Fruit fly (Drosophila melanogaster) whole organism, embryonic: ENCODE results near the gene CG11893.
A peak's percentile ranks its signal among the peaks of the same experiment; 100 is the strongest.

Source experiments
- B-H1 ChIP-seq: fragments of 200-800 bp; sonication (Bioruptor generic); IDR thresholded peaks from 3 replicates; pipeline ENCODE4 v1.3.6; 2022; ENCODE audit warnings: missing biosample characterization, missing genetic modification characterization
- Blimp-1 ChIP-seq: fragments of 200-800 bp; sonication (Bioruptor generic); optimal IDR thresholded peaks from 3 replicates; lab custom pipeline; 2018; ENCODE audit warnings: missing biosample characterization, missing genetic modification characterization, mild to moderate bottlenecking, moderate library complexity, missing genetic modification reagents
- Bteb2 ChIP-seq: fragments of 200-800 bp; sonication (Bioruptor generic); optimal IDR thresholded peaks from 2 replicates; lab custom pipeline; 2016; ENCODE audit warnings: missing biosample characterization, missing genetic modification characterization
- CG12104 ChIP-seq: fragments of 200-800 bp; sonication (Bioruptor generic); optimal IDR thresholded peaks from 3 replicates; lab custom pipeline; 2016; ENCODE audit warnings: missing biosample characterization, missing genetic modification characterization
- CG13287 ChIP-seq: fragments of 200-800 bp; sonication (Bioruptor generic); IDR thresholded peaks from 2 replicates; pipeline ENCODE4 v1.3.6; 2022; ENCODE audit warnings: missing biosample characterization, missing genetic modification characterization; ENCODE audit not compliant: partially characterized antibody
- CG14441 ChIP-seq: fragments of 200-800 bp; sonication (Bioruptor generic); IDR thresholded peaks from 2 replicates; pipeline ENCODE4 v1.3.6; 2022; ENCODE audit warnings: missing biosample characterization, missing genetic modification characterization
- CG14965 ChIP-seq: fragments of 200-800 bp; sonication (Bioruptor generic); optimal IDR thresholded peaks from 2 replicates; lab custom pipeline; 2016; ENCODE audit warnings: missing biosample characterization, missing genetic modification characterization, borderline replicate concordance
- CG17328 ChIP-seq: fragments of 200-800 bp; sonication (Bioruptor generic); IDR thresholded peaks from 2 replicates; pipeline ENCODE4 v1.3.6; 2022; ENCODE audit warnings: missing biosample characterization, missing genetic modification characterization
- CG2712 ChIP-seq: fragments of 200-800 bp; optimal IDR thresholded peaks from 3 replicates; lab custom pipeline; 2019; ENCODE audit warnings: missing biosample characterization, mild to moderate bottlenecking, missing genetic modification characterization, moderate library complexity
- CG4404 ChIP-seq: fragments of 200-800 bp; sonication (Bioruptor generic); IDR thresholded peaks from 2 replicates; pipeline ENCODE4 v1.3.6; 2022; ENCODE audit warnings: missing biosample characterization, missing genetic modification characterization
- CG6654 ChIP-seq: fragments of 200-800 bp; sonication (Bioruptor generic); optimal IDR thresholded peaks from 2 replicates; lab custom pipeline; 2017; ENCODE audit warnings: missing biosample characterization, mild to moderate bottlenecking, missing genetic modification characterization
- CG7786 ChIP-seq: fragments of 200-800 bp; sonication (Bioruptor generic); optimal IDR thresholded peaks from 2 replicates; lab custom pipeline; 2016; ENCODE audit warnings: missing biosample characterization, missing genetic modification characterization
- CG8281 ChIP-seq: fragments of 200-800 bp; sonication (Bioruptor generic); optimal IDR thresholded peaks from 2 replicates; lab custom pipeline; 2018; ENCODE audit warnings: missing biosample characterization, mild to moderate bottlenecking, missing genetic modification characterization, moderate library complexity
- CG9609 ChIP-seq: fragments of 200-800 bp; sonication (Bioruptor generic); optimal IDR thresholded peaks from 3 replicates; lab custom pipeline; 2016; ENCODE audit warnings: missing biosample characterization, missing genetic modification characterization
- CrebB ChIP-seq: fragments of 200-800 bp; sonication (Bioruptor generic); optimal IDR thresholded peaks from 3 replicates; lab custom pipeline; 2018; ENCODE audit warnings: missing biosample characterization, mild to moderate bottlenecking, missing genetic modification characterization
- Fer2 ChIP-seq: fragments of 200-800 bp; sonication (Bioruptor generic); optimal IDR thresholded peaks from 2 replicates; lab custom pipeline; 2018; ENCODE audit warnings: missing biosample characterization, mild to moderate bottlenecking, missing genetic modification characterization, moderate library complexity
- Hr78 ChIP-seq, 2 experiments: fragments of 200-800 bp in 1 of 2; fragments of >200 bp in 1 of 2; sonication (Bioruptor generic) in 1 of 2; optimal IDR thresholded peaks; 2 replicates each; lab custom pipeline; 2017 to 2019; ENCODE audit warnings: missing biosample characterization in 2 of 2, missing genetic modification characterization in 2 of 2, mild to moderate bottlenecking in 1 of 2, moderate library complexity in 1 of 2
- Mes4 ChIP-seq: fragments of 200-800 bp; sonication (Bioruptor generic); optimal IDR thresholded peaks from 2 replicates; lab custom pipeline; 2016; ENCODE audit warnings: missing biosample characterization, missing genetic modification characterization
- Pdp1 ChIP-seq, 2 experiments: fragments of 200-800 bp; sonication (Bioruptor generic); optimal IDR thresholded peaks; 3 replicates each; lab custom pipeline; 2016; ENCODE audit warnings: missing biosample characterization in 2 of 2, missing genetic modification characterization in 2 of 2, mild to moderate bottlenecking in 1 of 2, moderate library complexity in 1 of 2
- Trl ChIP-seq, 3 experiments: fragments of >200 bp in 2 of 3; fragments of 200-800 bp in 1 of 3; sonication (Bioruptor generic) in 1 of 3; optimal IDR thresholded peaks; 2 replicates in 1 of 3; 3 replicates in 2 of 3; lab custom pipeline; 2016 to 2017; ENCODE audit warnings: missing biosample characterization in 1 of 3, missing genetic modification characterization in 1 of 3
- Xbp1 ChIP-seq: fragments of 200-800 bp; sonication (Bioruptor generic); optimal IDR thresholded peaks from 3 replicates; lab custom pipeline; 2016; ENCODE audit warnings: missing biosample characterization, mild to moderate bottlenecking, missing genetic modification characterization
- cad ChIP-seq: fragments of >200 bp; optimal IDR thresholded peaks from 2 replicates; lab custom pipeline; 2017; ENCODE audit warnings: missing biosample characterization, missing genetic modification characterization
- cg ChIP-seq: fragments of 200-800 bp; sonication (Bioruptor generic); optimal IDR thresholded peaks from 3 replicates; lab custom pipeline; 2019; ENCODE audit warnings: missing biosample characterization, mild to moderate bottlenecking, missing genetic modification characterization, moderate library complexity
- chinmo ChIP-seq: fragments of 200-800 bp; sonication (Bioruptor generic); IDR thresholded peaks from 4 replicates; pipeline ENCODE4 v1.3.6; 2022; ENCODE audit warnings: missing biosample characterization, missing genetic modification characterization; ENCODE audit not compliant: partially characterized antibody
- croc ChIP-seq: fragments of 200-800 bp; sonication (Bioruptor generic); conservative IDR thresholded peaks from 3 replicates; pipeline ENCODE4 v1.3.6; 2022; ENCODE audit warnings: missing biosample characterization, missing genetic modification characterization
- crol ChIP-seq: fragments of 200-800 bp; sonication (Bioruptor generic); IDR thresholded peaks from 2 replicates; pipeline ENCODE4 v1.3.6; 2022; ENCODE audit warnings: missing biosample characterization, missing genetic modification characterization
- dm ChIP-seq: fragments of 200-800 bp; sonication (Bioruptor generic); optimal IDR thresholded peaks from 3 replicates; lab custom pipeline; 2016; ENCODE audit warnings: missing biosample characterization, missing genetic modification characterization
- exex ChIP-seq: fragments of 200-800 bp; sonication (Bioruptor generic); optimal IDR thresholded peaks from 4 replicates; lab custom pipeline; 2018; ENCODE audit warnings: missing biosample characterization, mild to moderate bottlenecking, missing genetic modification characterization, moderate library complexity
- grn ChIP-seq: fragments of 200-800 bp; sonication (Bioruptor generic); optimal IDR thresholded peaks from 3 replicates; lab custom pipeline; 2017; ENCODE audit warnings: missing biosample characterization, missing genetic modification characterization
- gt ChIP-seq: fragments of 200-800 bp; sonication (Bioruptor generic); IDR thresholded peaks from 2 replicates; pipeline ENCODE4 v1.3.6; 2022; ENCODE audit warnings: missing biosample characterization, missing genetic modification characterization
- kay ChIP-seq: fragments of 200-800 bp; sonication (Bioruptor generic); optimal IDR thresholded peaks from 2 replicates; lab custom pipeline; 2016; ENCODE audit warnings: missing biosample characterization, missing genetic modification characterization
- mam ChIP-seq: fragments of 200-800 bp; sonication (Bioruptor generic); optimal IDR thresholded peaks from 3 replicates; lab custom pipeline; 2016; ENCODE audit warnings: missing biosample characterization, missing genetic modification characterization
- run ChIP-seq: fragments of 200-800 bp; sonication (Bioruptor generic); optimal IDR thresholded peaks from 3 replicates; lab custom pipeline; 2018; ENCODE audit warnings: missing biosample characterization, mild to moderate bottlenecking, missing genetic modification characterization
- sens ChIP-seq: fragments of 200-800 bp; sonication (Bioruptor generic); peaks from one replicate; lab custom pipeline; 2016; ENCODE audit warnings: missing biosample characterization, missing genetic modification characterization
- sisA ChIP-seq: fragments of 200-800 bp; sonication (Bioruptor generic); IDR thresholded peaks from 2 replicates; pipeline ENCODE4 v1.3.6; 2022; ENCODE audit warnings: missing biosample characterization, missing genetic modification characterization
- sna ChIP-seq: fragments of 200-800 bp; sonication (Bioruptor generic); IDR thresholded peaks from 2 replicates; pipeline ENCODE4 v1.3.6; 2022; ENCODE audit warnings: missing biosample characterization, missing genetic modification characterization; ENCODE audit not compliant: partially characterized antibody
- sug ChIP-seq: fragments of 200-800 bp; optimal IDR thresholded peaks from 2 replicates; lab custom pipeline; 2019; ENCODE audit warnings: missing biosample characterization, mild to moderate bottlenecking, missing genetic modification characterization, moderate library complexity
- tgo ChIP-seq: fragments of 200-800 bp; sonication (Bioruptor generic); IDR thresholded peaks from 3 replicates; pipeline ENCODE4 v1.3.6; 2022; ENCODE audit warnings: missing biosample characterization, missing genetic modification characterization
- unc-4 ChIP-seq: fragments of 200-800 bp; sonication (Bioruptor generic); IDR thresholded peaks from 2 replicates; pipeline ENCODE4 v1.3.6; 2022; ENCODE audit warnings: missing biosample characterization, missing genetic modification characterization; ENCODE audit not compliant: partially characterized antibody
- z ChIP-seq: fragments of 200-800 bp; sonication (Bioruptor generic); IDR thresholded peaks from 3 replicates; pipeline ENCODE4 v1.3.6; 2022; ENCODE audit warnings: missing biosample characterization, missing genetic modification characterization

CG11893 gene

DNA sequence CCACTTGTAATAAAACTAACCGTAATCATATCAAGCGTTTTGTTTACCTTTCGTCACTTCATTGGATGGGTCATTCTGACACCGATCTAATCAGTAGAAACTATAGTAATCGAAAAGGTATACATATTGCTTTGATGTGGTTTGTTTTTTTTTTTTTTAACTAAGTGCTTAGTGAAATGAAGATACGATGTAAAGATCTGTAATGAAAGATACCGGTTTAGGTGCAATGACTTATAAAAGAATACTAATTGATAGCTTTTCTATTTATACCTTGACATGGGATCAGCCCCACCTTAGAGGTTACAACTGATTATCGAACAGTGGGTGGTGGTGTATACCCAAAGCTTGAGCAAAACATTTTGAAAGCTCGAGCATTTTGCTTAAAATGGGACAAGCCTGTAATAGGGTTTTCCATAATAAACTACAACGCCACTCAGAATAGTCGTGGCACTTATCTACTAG, 6.4 kb upstream of the CG11893 start, which contains the start of gene CG31300:
TSS of gene CG31300 (plus strand) at position 412 of the 462 bp plus-strand sequence.
- TF ChIP-seq Pdp1 (GFP tag; optimal IDR thresholded peaks at IDR 0.05; lab: Kevin White, UChicago) (peak in 1 of 2 experiments; percentile 59), croc (no peak), sug (peak; percentile 18), Fer2 (tag; lab: Kevin White, UChicago) (no peak), exex (tag; lab: Kevin White, UChicago) (peak; percentile 37), grn (GFP tag; lab: Kevin White, UChicago) (peak; percentile 68), Hr78 (GFP tag; optimal IDR thresholded peaks at IDR 0.05; lab: Kevin White, UChicago) (peak in 1 of 2 experiments; percentile 57), run (tag; lab: Kevin White, UChicago) (peak; percentile 69)
- TF ChIP-seq, all 482 proteins: peak for 6

DNA sequence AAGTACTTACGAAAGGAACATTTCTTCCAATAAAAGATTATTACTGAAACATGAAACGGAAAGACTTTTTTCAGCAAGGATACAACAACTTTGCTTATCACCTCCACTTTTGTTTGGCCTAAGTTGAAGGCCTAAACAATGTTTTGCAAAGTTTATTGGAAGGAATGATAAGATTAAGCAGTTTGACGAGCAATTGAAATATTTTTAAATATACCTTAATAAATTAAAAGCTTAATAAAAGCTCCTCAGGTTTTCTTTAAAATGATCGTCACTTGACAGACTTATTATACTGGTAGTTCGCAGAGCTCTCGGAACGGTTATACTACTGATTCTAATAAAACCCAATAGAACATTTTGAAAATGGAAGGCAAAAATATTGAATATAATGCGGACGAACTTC, 4.5 kb upstream of the CG11893 start, which contains the start of gene CG31104:
TSS of gene CG31104 (plus strand) at position 301 of the 400 bp plus-strand sequence.
- no peak for TF ChIP-seq CG12104 (GFP tag; lab: Kevin White, UChicago)
- TF ChIP-seq exex (tag; lab: Kevin White, UChicago), result peak; percentile 22
- no peak for TF ChIP-seq kay (GFP tag; lab: Kevin White, UChicago)
- TF ChIP-seq crol (GFP tag; lab: Robert Waterston, UW), result no peak

DNA sequence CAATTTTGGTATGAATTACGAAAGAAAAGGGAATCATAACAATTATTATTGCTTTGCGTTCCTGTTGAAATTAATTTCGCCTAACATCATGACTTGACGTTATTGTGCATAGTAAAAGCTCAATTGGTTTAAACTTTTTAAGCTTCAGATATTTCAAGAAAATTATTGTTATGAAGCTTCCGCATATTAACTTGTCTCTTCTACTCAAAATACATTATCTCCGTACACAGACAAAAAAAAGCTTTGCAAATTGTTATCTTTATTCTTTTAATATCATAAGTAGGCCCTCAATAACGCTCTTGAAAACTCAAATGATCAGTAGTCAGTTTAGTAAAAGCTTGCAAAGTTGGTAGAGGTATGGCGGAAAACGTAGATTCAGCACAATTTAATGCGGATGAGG, 2.6 kb upstream of the CG11893 start, which contains the start of gene CG13658:
TSS of gene CG13658 (plus strand) at position 347 of the 400 bp plus-strand sequence.
- no peak for TF ChIP-seq CG14441
- no peak for TF ChIP-seq Bteb2 (GFP tag; lab: Kevin White, UChicago)
- no peak for TF ChIP-seq unc-4 (GFP tag; lab: Robert Waterston, UW)
- TF ChIP-seq exex (tag; lab: Kevin White, UChicago), result peak; percentile 69
- TF ChIP-seq gt, result no peak
- TF ChIP-seq CG6654 (GFP tag; lab: Kevin White, UChicago), result no peak
- no peak for TF ChIP-seq CG13287 (GFP tag; lab: Robert Waterston, UW)
- TF ChIP-seq Trl (optimal IDR thresholded peaks at IDR 0.05; lab: Kevin White, UChicago), result peak in 1 of 2 experiments; percentile 16
- TF ChIP-seq Trl (GFP tag; optimal IDR thresholded peaks at IDR 0.05; lab: Kevin White, UChicago), result no peak
- no peak for TF ChIP-seq cg (GFP tag; lab: Kevin White, UChicago)
- no peak for TF ChIP-seq Blimp-1 (GFP tag; lab: Kevin White, UChicago)
- no peak for TF ChIP-seq CrebB (tag; lab: Kevin White, UChicago)
- no peak for TF ChIP-seq sna (GFP tag; lab: Robert Waterston, UW)
- TF ChIP-seq z (GFP tag; lab: Robert Waterston, UW), result 0 out of 3 replicates have a peak, but pooled peaks have one; percentile 31
- no peak for TF ChIP-seq CG17328 (GFP tag; lab: Robert Waterston, UW)
- no peak for TF ChIP-seq sisA (GFP tag; lab: Robert Waterston, UW)
- no peak for TF ChIP-seq CG8281 (tag; lab: Kevin White, UChicago)
- TF ChIP-seq Mes4 (GFP tag; lab: Kevin White, UChicago), result no peak
- TF ChIP-seq CG9609, result no peak
- peak; percentile 13 for TF ChIP-seq sens (GFP tag; lab: Kevin White, UChicago)
- TF ChIP-seq chinmo, result 0 out of 4 replicates have a peak, but pooled peaks have one; percentile 17
- no peak for TF ChIP-seq CG7786 (GFP tag; lab: Kevin White, UChicago)
- TF ChIP-seq tgo (GFP tag; lab: Robert Waterston, UW), result no peak
- no peak for TF ChIP-seq CG2712 (tag; lab: Kevin White, UChicago)
- TF ChIP-seq CG4404 (GFP tag; lab: Robert Waterston, UW), result no peak
- peak; percentile 29 for TF ChIP-seq sug
- no peak for TF ChIP-seq Xbp1 (GFP tag; lab: Kevin White, UChicago)
- TF ChIP-seq cad (GFP tag; lab: Kevin White, UChicago), result no peak
- no peak for TF ChIP-seq dm (GFP tag; lab: Kevin White, UChicago)
- TF ChIP-seq mam, result no peak
- no peak for TF ChIP-seq CG14965 (GFP tag; lab: Kevin White, UChicago)
- no peak for TF ChIP-seq B-H1 (GFP tag; lab: Robert Waterston, UW)
